Fruit fly (Drosophila melanogaster): ENCODE measurements around the gene Osi22.
A peak's percentile ranks its signal among the peaks of the same experiment; 100 is the strongest.

Gene Osi22

dm6 chr3R:13260114-13260673 lies 30.2 kb upstream of the Osi22 start, which contains the start of gene CG11686 (continued):
- TF ChIP-seq MBD-R2 (GFP tag; IDR thresholded peaks at IDR 0.05) = peak; percentile 42; the same call in 1 of the 2 replicates
- TF ChIP-seq Lim3 (GFP tag; IDR thresholded peaks at IDR 0.05) = no peak
- TF ChIP-seq CG2889 (GFP tag; IDR thresholded peaks at IDR 0.05) = no peak
- TF ChIP-seq zfh1 (GFP tag; IDR thresholded peaks at IDR 0.05) = no peak
- TF ChIP-seq sens-2 (GFP tag; IDR thresholded peaks at IDR 0.05) = 0 out of 2 replicates have a peak, but pooled peaks have one; percentile 19
- TF ChIP-seq HmgZ (tag; optimal IDR thresholded peaks at IDR 0.05) = peak; percentile 4
- peak; percentile 38; the same call in 1 of the 2 replicates for TF ChIP-seq CG17328 (GFP tag; IDR thresholded peaks at IDR 0.05)
- TF ChIP-seq lab (GFP tag; optimal IDR thresholded peaks at IDR 0.05) = peak; percentile 44
- peak; percentile 14 for TF ChIP-seq CG15514 (GFP tag; optimal IDR thresholded peaks at IDR 0.05)
- no peak for TF ChIP-seq CG8765 (GFP tag; IDR thresholded peaks at IDR 0.05)
- peak; percentile 9 for TF ChIP-seq stwl (tag; optimal IDR thresholded peaks at IDR 0.05)
- TF ChIP-seq fru (optimal IDR thresholded peaks at IDR 0.05) = no peak
- no peak for TF ChIP-seq ham (GFP tag; IDR thresholded peaks at IDR 0.05)
- peak; percentile 98 for TF ChIP-seq CG5180 (GFP tag; optimal IDR thresholded peaks at IDR 0.05)
- no peak for TF ChIP-seq TFAM (GFP tag; optimal IDR thresholded peaks at IDR 0.05)
- no peak for TF ChIP-seq CG1233 (GFP tag; optimal IDR thresholded peaks at IDR 0.05)
- TF ChIP-seq CG12769 (tag; optimal IDR thresholded peaks at IDR 0.05) = peak; percentile 4
- TF ChIP-seq CG9817 (tag; optimal IDR thresholded peaks at IDR 0.05) = no peak
- TF ChIP-seq corto (GFP tag; optimal IDR thresholded peaks at IDR 0.05) = no peak
- no peak for TF ChIP-seq CG11456 (GFP tag; IDR thresholded peaks at IDR 0.05)
- no peak for TF ChIP-seq CG6689 (GFP tag; IDR thresholded peaks at IDR 0.05)
- no peak for TF ChIP-seq HLH54F (GFP tag; optimal IDR thresholded peaks at IDR 0.05)
- TF ChIP-seq Elba2 (GFP tag; optimal IDR thresholded peaks at IDR 0.05) = no peak
- TF ChIP-seq nmo (GFP tag; optimal IDR thresholded peaks at IDR 0.05) = no peak
- TF ChIP-seq CG14710 (tag; optimal IDR thresholded peaks at IDR 0.05) = no peak
- peak; percentile 6 for TF ChIP-seq lilli (GFP tag; optimal IDR thresholded peaks at IDR 0.05)
- no peak for TF ChIP-seq Sry-δ (GFP tag; optimal IDR thresholded peaks at IDR 0.05)
- TF ChIP-seq CG11247 (GFP tag; IDR thresholded peaks at IDR 0.05) = no peak
- no peak for TF ChIP-seq phol (tag; optimal IDR thresholded peaks at IDR 0.05)
- no peak for TF ChIP-seq CG12104 (GFP tag; optimal IDR thresholded peaks at IDR 0.05)
- no peak for TF ChIP-seq Side (GFP tag; optimal IDR thresholded peaks at IDR 0.05)
- peak; percentile 6 for TF ChIP-seq CG6813 (GFP tag; optimal IDR thresholded peaks at IDR 0.05)
- no peak for TF ChIP-seq CG10543 (GFP tag; optimal IDR thresholded peaks at IDR 0.05)
- TF ChIP-seq CG6765 (GFP tag; optimal IDR thresholded peaks at IDR 0.05) = no peak
- TF ChIP-seq Nf-YA (GFP tag; IDR thresholded peaks at IDR 0.05) = no peak
- peak; percentile 6 for TF ChIP-seq gem (tag; optimal IDR thresholded peaks at IDR 0.05)
- TF ChIP-seq CG31388 (GFP tag; optimal IDR thresholded peaks at IDR 0.05) = no peak
- peak; percentile 9 for TF ChIP-seq CG2875 (GFP tag; optimal IDR thresholded peaks at IDR 0.05)
- TF ChIP-seq ttk (GFP tag; IDR thresholded peaks at IDR 0.05) = no peak
- no peak for TF ChIP-seq CG3995 (GFP tag; optimal IDR thresholded peaks at IDR 0.05)
- no peak for TF ChIP-seq ac (GFP tag; optimal IDR thresholded peaks at IDR 0.05)
- TF ChIP-seq peb (GFP tag; IDR thresholded peaks at IDR 0.05) = no peak
- TF ChIP-seq Antp (GFP tag; optimal IDR thresholded peaks at IDR 0.05) = no peak
- TF ChIP-seq tin (GFP tag; optimal IDR thresholded peaks at IDR 0.05) = no peak
- TF ChIP-seq kni (GFP tag; optimal IDR thresholded peaks at IDR 0.05) = peak; percentile 37
- no peak for TF ChIP-seq CG13775 (GFP tag; optimal IDR thresholded peaks at IDR 0.05)
- no peak for TF ChIP-seq CG13123 (GFP tag; optimal IDR thresholded peaks at IDR 0.05)
- TF ChIP-seq Ada2b (GFP tag; IDR thresholded peaks at IDR 0.05) = no peak
- TF ChIP-seq Lpt (GFP tag; optimal IDR thresholded peaks at IDR 0.05) = no peak
- TF ChIP-seq CG17359 (tag; optimal IDR thresholded peaks at IDR 0.05) = no peak
- no peak for TF ChIP-seq CG4730 (GFP tag; IDR thresholded peaks at IDR 0.05)
- no peak for TF ChIP-seq CG1024 (GFP tag; IDR thresholded peaks at IDR 0.05)

Data from whole organism, embryonic.